Fruit fly (Drosophila melanogaster) whole organism, embryonic: ENCODE measurements around the gene Cp18.

Source experiments
- Ada2b ChIP-seq: fragments of 200-800 bp; sonication (Bioruptor generic); IDR thresholded peaks from 2 replicates; pipeline ENCODE4 v1.3.6; 2022; ENCODE audit warnings: missing biosample characterization, missing genetic modification characterization
- Aef1 ChIP-seq: fragments of 200-800 bp; sonication (Bioruptor generic); IDR thresholded peaks from 3 replicates; pipeline ENCODE4 v1.3.6; 2022; ENCODE audit warnings: missing biosample characterization, missing genetic modification characterization
- Atf-2 ChIP-seq: fragments of 200-800 bp; sonication (Bioruptor generic); optimal IDR thresholded peaks from 2 replicates; lab custom pipeline; 2016; ENCODE audit warnings: missing biosample characterization, missing genetic modification characterization
- CG10267 ChIP-seq: fragments of 200-800 bp; sonication (Bioruptor generic); optimal IDR thresholded peaks from 2 replicates; lab custom pipeline; 2018; ENCODE audit warnings: missing biosample characterization, mild to moderate bottlenecking, missing genetic modification characterization, moderate library complexity
- CG11085 ChIP-seq: fragments of 200-800 bp; sonication (Bioruptor generic); IDR thresholded peaks from 2 replicates; pipeline ENCODE4 v1.3.6; 2022; ENCODE audit warnings: missing biosample characterization, missing genetic modification characterization
- CG11723 ChIP-seq: fragments of 200-800 bp; sonication (Bioruptor generic); optimal IDR thresholded peaks from 2 replicates; lab custom pipeline; 2017; ENCODE audit warnings: missing biosample characterization, mild to moderate bottlenecking, missing genetic modification characterization
- CG15073 ChIP-seq: fragments of 200-800 bp; sonication (Bioruptor generic); optimal IDR thresholded peaks from 2 replicates; lab custom pipeline; 2016; ENCODE audit warnings: missing biosample characterization, missing genetic modification characterization
- CG1603 ChIP-seq: fragments of 200-800 bp; sonication (Bioruptor generic); optimal IDR thresholded peaks from 2 replicates; lab custom pipeline; 2019; ENCODE audit warnings: missing biosample characterization, mild to moderate bottlenecking, missing genetic modification characterization, moderate library complexity
- CG16813 ChIP-seq: fragments of 200-800 bp; sonication (Bioruptor generic); IDR thresholded peaks from 3 replicates; pipeline ENCODE4 v1.3.6; 2022; ENCODE audit warnings: missing biosample characterization, missing genetic modification characterization; ENCODE audit not compliant: partially characterized antibody
- CG17359 ChIP-seq: fragments of 200-800 bp; sonication (Bioruptor generic); optimal IDR thresholded peaks from 3 replicates; lab custom pipeline; 2018; ENCODE audit warnings: missing biosample characterization, mild to moderate bottlenecking, missing genetic modification characterization, moderate library complexity
- CG18599 ChIP-seq: fragments of 200-800 bp; sonication (Bioruptor generic); optimal IDR thresholded peaks from 3 replicates; lab custom pipeline; 2017; ENCODE audit warnings: missing biosample characterization, missing genetic modification characterization, mild to moderate bottlenecking, moderate library complexity, missing genetic modification reagents
- CG31441 ChIP-seq: fragments of 200-800 bp; sonication (Bioruptor generic); IDR thresholded peaks from 2 replicates; pipeline ENCODE4 v1.3.6; 2022; ENCODE audit warnings: missing biosample characterization, missing genetic modification characterization
- CG5245 ChIP-seq: fragments of 200-800 bp; sonication (Bioruptor generic); optimal IDR thresholded peaks from 3 replicates; lab custom pipeline; 2016; ENCODE audit warnings: missing biosample characterization, missing genetic modification characterization
- CG7987 ChIP-seq: fragments of 200-800 bp; sonication (Bioruptor generic); optimal IDR thresholded peaks from 2 replicates; lab custom pipeline; 2018; ENCODE audit warnings: missing biosample characterization, mild to moderate bottlenecking, missing genetic modification characterization, moderate library complexity
- CG9609 ChIP-seq: fragments of 200-800 bp; sonication (Bioruptor generic); optimal IDR thresholded peaks from 3 replicates; lab custom pipeline; 2016; ENCODE audit warnings: missing biosample characterization, missing genetic modification characterization
- Dbx ChIP-seq: fragments of 200-800 bp; sonication (Bioruptor generic); IDR thresholded peaks from 3 replicates; pipeline ENCODE4 v1.3.6; 2022; ENCODE audit warnings: missing biosample characterization, missing genetic modification characterization
- Dp ChIP-seq: fragments of 200-800 bp; sonication (Bioruptor generic); optimal IDR thresholded peaks from 2 replicates; lab custom pipeline; 2018; ENCODE audit warnings: missing biosample characterization, mild to moderate bottlenecking, missing genetic modification characterization, moderate library complexity
- Med ChIP-seq: fragments of 200-800 bp; sonication (Bioruptor generic); peaks from one replicate; lab custom pipeline; 2016; ENCODE audit warnings: missing biosample characterization, missing genetic modification characterization, mild to moderate bottlenecking, inconsistent platforms, moderate library complexity
- NC2α ChIP-seq: fragments of 200-800 bp; sonication (Bioruptor generic); optimal IDR thresholded peaks from 2 replicates; lab custom pipeline; 2016; ENCODE audit warnings: missing biosample characterization, missing genetic modification characterization
- Neu2 ChIP-seq: fragments of 200-800 bp; sonication (Bioruptor generic); optimal IDR thresholded peaks from 3 replicates; lab custom pipeline; 2016; ENCODE audit warnings: missing biosample characterization, missing genetic modification characterization, borderline replicate concordance
- Nf-YC ChIP-seq: fragments of 200-800 bp; optimal IDR thresholded peaks from 3 replicates; lab custom pipeline; 2019; ENCODE audit warnings: missing biosample characterization, mild to moderate bottlenecking, missing genetic modification characterization, moderate library complexity
- Opbp ChIP-seq: fragments of 200-800 bp; sonication (Bioruptor generic); IDR thresholded peaks from 3 replicates; pipeline ENCODE4 v1.3.6; 2022; ENCODE audit warnings: missing biosample characterization, missing genetic modification characterization; ENCODE audit not compliant: partially characterized antibody
- Side ChIP-seq: fragments of 200-800 bp; sonication (Bioruptor generic); optimal IDR thresholded peaks from 2 replicates; lab custom pipeline; 2016; ENCODE audit warnings: missing biosample characterization, missing genetic modification characterization
- Sox100B ChIP-seq: fragments of 200-800 bp; sonication (Bioruptor generic); optimal IDR thresholded peaks from 3 replicates; lab custom pipeline; 2018; ENCODE audit warnings: missing biosample characterization, mild to moderate bottlenecking, missing genetic modification characterization
- TFAM ChIP-seq: fragments of 200-800 bp; sonication (Bioruptor generic); optimal IDR thresholded peaks from 2 replicates; lab custom pipeline; 2017; ENCODE audit warnings: missing biosample characterization, missing genetic modification characterization, inconsistent platforms
- Usf ChIP-seq: fragments of 200-800 bp; sonication (Bioruptor generic); optimal IDR thresholded peaks from 2 replicates; lab custom pipeline; 2017; ENCODE audit warnings: missing genotype, missing biosample characterization, missing genetic modification characterization
- YL-1 ChIP-seq: fragments of 200-800 bp; sonication (Bioruptor generic); optimal IDR thresholded peaks from 3 replicates; lab custom pipeline; 2017; ENCODE audit warnings: missing biosample characterization, mild to moderate bottlenecking, missing genetic modification characterization
- ac ChIP-seq: fragments of 200-800 bp; sonication (Bioruptor generic); optimal IDR thresholded peaks from 3 replicates; lab custom pipeline; 2017; ENCODE audit warnings: missing biosample characterization, mild to moderate bottlenecking, missing genetic modification characterization
- ap ChIP-seq: fragments of 200-800 bp; sonication (Bioruptor generic); IDR thresholded peaks from 2 replicates; pipeline ENCODE4 v1.3.6; 2022; ENCODE audit warnings: missing biosample characterization, missing genetic modification characterization
- ato ChIP-seq: fragments of 200-800 bp; sonication (Bioruptor generic); IDR thresholded peaks from 2 replicates; pipeline ENCODE4 v1.3.6; 2022; ENCODE audit warnings: missing biosample characterization, missing genetic modification characterization; ENCODE audit not compliant: partially characterized antibody
- chif ChIP-seq, 2 experiments: fragments of 200-800 bp; sonication (Bioruptor generic); optimal IDR thresholded peaks; 3 replicates each; lab custom pipeline; 2016; ENCODE audit warnings: missing biosample characterization in 2 of 2, missing genetic modification characterization in 2 of 2
- chm ChIP-seq: fragments of 200-800 bp; sonication (Bioruptor generic); IDR thresholded peaks from 2 replicates; pipeline ENCODE4 v1.3.6; 2022; ENCODE audit warnings: missing biosample characterization, missing genetic modification characterization
- crol ChIP-seq: fragments of 200-800 bp; sonication (Bioruptor generic); IDR thresholded peaks from 2 replicates; pipeline ENCODE4 v1.3.6; 2022; ENCODE audit warnings: missing biosample characterization, missing genetic modification characterization
- dmrt99B ChIP-seq: fragments of 200-800 bp; sonication (Bioruptor generic); optimal IDR thresholded peaks from 2 replicates; lab custom pipeline; 2018; ENCODE audit warnings: missing biosample characterization, mild to moderate bottlenecking, missing genetic modification characterization, moderate library complexity
- emc ChIP-seq: fragments of 200-800 bp; sonication (Bioruptor generic); optimal IDR thresholded peaks from 2 replicates; lab custom pipeline; 2016; ENCODE audit warnings: missing biosample characterization, missing genetic modification characterization
- eyg ChIP-seq: fragments of 200-800 bp; sonication (Bioruptor generic); optimal IDR thresholded peaks from 3 replicates; lab custom pipeline; 2016; ENCODE audit warnings: missing biosample characterization, missing genetic modification characterization
- fd96Cb ChIP-seq: fragments of 200-800 bp; sonication (Bioruptor generic); optimal IDR thresholded peaks from 2 replicates; lab custom pipeline; 2018; ENCODE audit warnings: missing biosample characterization, mild to moderate bottlenecking, missing genetic modification characterization, moderate library complexity
- h ChIP-seq: fragments of >200 bp; optimal IDR thresholded peaks from 2 replicates; lab custom pipeline; 2017
- jing ChIP-seq: fragments of 200-800 bp; sonication (Bioruptor generic); optimal IDR thresholded peaks from 2 replicates; lab custom pipeline; 2018; ENCODE audit warnings: missing biosample characterization, mild to moderate bottlenecking, missing genetic modification characterization
- mirr ChIP-seq: fragments of 200-800 bp; sonication (Bioruptor generic); optimal IDR thresholded peaks from 3 replicates; lab custom pipeline; 2018; ENCODE audit warnings: missing biosample characterization, mild to moderate bottlenecking, missing genetic modification characterization
- nom ChIP-seq: fragments of 200-800 bp; sonication (Bioruptor generic); optimal IDR thresholded peaks from 2 replicates; lab custom pipeline; 2017; ENCODE audit warnings: missing biosample characterization, missing genetic modification characterization, mild to moderate bottlenecking, moderate library complexity, missing genetic modification reagents
- odd ChIP-seq: fragments of 200-800 bp; sonication (Bioruptor generic); optimal IDR thresholded peaks from 2 replicates; lab custom pipeline; 2017; ENCODE audit warnings: missing biosample characterization, mild to moderate bottlenecking, missing genetic modification characterization
- sim ChIP-seq: fragments of 200-800 bp; sonication (Bioruptor generic); IDR thresholded peaks from 2 replicates; pipeline ENCODE4 v1.3.6; 2022; ENCODE audit warnings: missing biosample characterization, missing genetic modification characterization
- sima ChIP-seq: fragments of 200-800 bp; sonication (Bioruptor generic); optimal IDR thresholded peaks from 2 replicates; lab custom pipeline; 2016; ENCODE audit warnings: missing biosample characterization, missing genetic modification characterization
- slp2 ChIP-seq: fragments of 200-800 bp; sonication (Bioruptor generic); optimal IDR thresholded peaks from 2 replicates; lab custom pipeline; 2016; ENCODE audit warnings: missing biosample characterization, missing genetic modification characterization
- sna ChIP-seq: fragments of 200-800 bp; sonication (Bioruptor generic); IDR thresholded peaks from 2 replicates; pipeline ENCODE4 v1.3.6; 2022; ENCODE audit warnings: missing biosample characterization, missing genetic modification characterization; ENCODE audit not compliant: partially characterized antibody
- stc ChIP-seq: fragments of 200-800 bp; sonication (Bioruptor generic); IDR thresholded peaks from 2 replicates; pipeline ENCODE4 v1.3.6; 2022; ENCODE audit warnings: missing biosample characterization, missing genetic modification characterization
- stwl ChIP-seq: fragments of 200-800 bp; sonication (Bioruptor generic); optimal IDR thresholded peaks from 3 replicates; lab custom pipeline; 2018; ENCODE audit warnings: missing biosample characterization, mild to moderate bottlenecking, missing genetic modification characterization, moderate library complexity
- sug ChIP-seq: fragments of 200-800 bp; optimal IDR thresholded peaks from 2 replicates; lab custom pipeline; 2019; ENCODE audit warnings: missing biosample characterization, mild to moderate bottlenecking, missing genetic modification characterization, moderate library complexity
- unpg ChIP-seq: fragments of 200-800 bp; sonication (Bioruptor generic); optimal IDR thresholded peaks from 3 replicates; lab custom pipeline; 2018; ENCODE audit warnings: missing biosample characterization, mild to moderate bottlenecking, missing genetic modification characterization, moderate library complexity

Cp18 gene

DNA sequence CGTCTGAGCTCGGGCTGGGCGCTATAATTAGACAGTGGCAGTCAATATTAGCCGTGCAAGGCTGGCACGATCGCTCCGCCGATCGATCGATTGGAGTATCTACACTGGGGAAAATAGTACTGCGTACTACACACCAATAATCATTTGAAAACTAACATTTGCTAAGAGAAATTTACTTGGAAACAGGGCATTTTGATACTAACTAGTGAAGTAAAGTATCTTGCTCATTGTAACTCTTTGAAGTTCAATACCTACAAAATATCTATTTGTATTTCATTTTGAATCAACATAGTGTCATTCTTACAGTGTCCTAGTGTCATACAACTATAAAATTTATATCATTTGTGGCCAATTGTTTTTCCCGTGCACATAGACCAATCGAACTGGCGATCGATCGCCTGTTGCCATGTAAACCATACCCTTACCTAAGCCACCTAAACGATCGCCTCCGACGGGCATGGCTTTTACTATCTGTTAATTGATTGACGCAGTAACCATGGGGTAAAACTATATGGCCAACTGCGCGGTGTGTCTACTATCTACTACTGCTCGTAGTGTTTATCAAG lies 25.9 kb upstream of the Cp18 start (continued):
- TF ChIP-seq chm (GFP tag; lab: Robert Waterston, UW) (no peak; the same call in 1 of the 2 replicates), h (lab: Kevin White, UChicago) (no peak), sima (no peak), jing (GFP tag; lab: Kevin White, UChicago) (peak; percentile 73), dmrt99B (tag; lab: Kevin White, UChicago) (peak; percentile 88), Atf-2 (GFP tag; lab: Kevin White, UChicago) (peak; percentile 74), Sox100B (GFP tag; lab: Kevin White, UChicago) (peak; percentile 71), NC2α (GFP tag; lab: Kevin White, UChicago) (peak; percentile 56), CG16813 (no peak), TFAM (GFP tag; lab: Kevin White, UChicago) (no peak), chif (GFP tag; optimal IDR thresholded peaks at IDR 0.05; lab: Kevin White, UChicago) (peak; percentile 70 to 71), sug (tag; lab: Kevin White, UChicago) (peak; percentile 97), fd96Cb (tag; lab: Kevin White, UChicago) (peak; percentile 70), CG1603 (tag; lab: Kevin White, UChicago) (peak; percentile 83), CG15073 (GFP tag; lab: Kevin White, UChicago) (peak; percentile 34), sim (GFP tag; lab: Robert Waterston, UW) (0 out of 2 replicates have a peak, but pooled peaks have one; percentile 4), stc (GFP tag; lab: Robert Waterston, UW) (peak; percentile 65), nom (GFP tag; lab: Kevin White, UChicago) (no peak), emc (GFP tag; lab: Kevin White, UChicago) (peak; percentile 66), Aef1 (GFP tag; lab: Robert Waterston, UW) (peak; percentile 83), unpg (GFP tag; lab: Kevin White, UChicago) (peak; percentile 83), Med (GFP tag; lab: Kevin White, UChicago) (peak; percentile 91), sna (no peak), CG9609 (GFP tag; lab: Kevin White, UChicago) (peak; percentile 82), Neu2 (GFP tag; lab: Kevin White, UChicago) (no peak), ap (GFP tag; lab: Robert Waterston, UW) (peak; percentile 43), ato (GFP tag; lab: Robert Waterston, UW) (no peak), CG7987 (GFP tag; lab: Kevin White, UChicago) (no peak), Ada2b (peak; percentile 77), stwl (tag; lab: Kevin White, UChicago) (no peak), CG18599 (GFP tag; lab: Kevin White, UChicago) (peak; percentile 90), odd (peak; percentile 67), CG31441 (peak; percentile 82), ac (GFP tag; lab: Kevin White, UChicago) (no peak), Usf (GFP tag; lab: Kevin White, UChicago) (peak; percentile 59), CG10267 (tag; lab: Kevin White, UChicago) (peak; percentile 75), mirr (GFP tag; lab: Kevin White, UChicago) (peak; percentile 67), Opbp (GFP tag; lab: Robert Waterston, UW) (no peak), CG11085 (peak; percentile 47; the same call in 1 of the 2 replicates), Nf-YC (tag; lab: Kevin White, UChicago) (peak; percentile 58), Dp (GFP tag; lab: Kevin White, UChicago) (no peak), eyg (GFP tag; lab: Kevin White, UChicago) (peak; percentile 73), CG11723 (peak; percentile 59), CG5245 (GFP tag; lab: Kevin White, UChicago) (peak; percentile 50), crol (GFP tag; lab: Robert Waterston, UW) (no peak), YL-1 (GFP tag; lab: Kevin White, UChicago) (peak; percentile 11), CG17359 (peak; percentile 74), Dbx (peak; percentile 69; the same call in 2 of the 3 replicates), slp2 (peak; percentile 82), Side (peak; percentile 75)
